Fruit fly (Drosophila melanogaster) whole organism, prepupa: Measurements from ENCODE around the gene Ndf.
A peak's percentile ranks its signal among the peaks of the same experiment; 100 is the strongest.

Experiments
- Blimp-1 ChIP-seq: fragments of 200-800 bp; sonication (Bioruptor generic); optimal IDR thresholded peaks from 3 replicates; lab custom pipeline; 2017; ENCODE audit warnings: missing biosample characterization, missing genetic modification characterization, mild to moderate bottlenecking, moderate library complexity, missing genetic modification reagents
- CG10631 ChIP-seq: fragments of 200-800 bp; sonication (Bioruptor generic); optimal IDR thresholded peaks from 2 replicates; lab custom pipeline; 2016; ENCODE audit warnings: missing biosample characterization, missing genetic modification characterization
- CG10669 ChIP-seq: fragments of 200-800 bp; sonication (Bioruptor generic); optimal IDR thresholded peaks from 3 replicates; lab custom pipeline; 2018; ENCODE audit warnings: missing biosample characterization, mild to moderate bottlenecking, missing genetic modification characterization, moderate library complexity
- CG11294 ChIP-seq: fragments of 200-800 bp; sonication (Bioruptor generic); IDR thresholded peaks from 2 replicates; pipeline ENCODE4 v1.3.6; 2022; ENCODE audit warnings: missing biosample characterization, missing genetic modification characterization
- CG11762 ChIP-seq: fragments of 200-800 bp; sonication (Bioruptor generic); optimal IDR thresholded peaks from 3 replicates; lab custom pipeline; 2016; ENCODE audit warnings: missing biosample characterization, missing genetic modification characterization; ENCODE audit not compliant: insufficient read depth
- CG15336 ChIP-seq: fragments of 200-800 bp; sonication (Bioruptor generic); IDR thresholded peaks from 2 replicates; pipeline ENCODE4 v1.3.6; 2022; ENCODE audit warnings: missing biosample characterization, missing genetic modification characterization
- CG34406 ChIP-seq: fragments of 200-800 bp; sonication (Bioruptor generic); optimal IDR thresholded peaks from 3 replicates; lab custom pipeline; 2016; ENCODE audit warnings: missing biosample characterization, missing genetic modification characterization
- CG4318 ChIP-seq: fragments of 200-800 bp; sonication (Bioruptor generic); optimal IDR thresholded peaks from 3 replicates; lab custom pipeline; 2017; ENCODE audit warnings: missing biosample characterization, mild to moderate bottlenecking, missing genetic modification characterization
- CG6163 ChIP-seq: fragments of 200-800 bp; sonication (Bioruptor generic); IDR thresholded peaks from 3 replicates; pipeline ENCODE4 v1.3.6; 2022; ENCODE audit warnings: missing biosample characterization, missing genetic modification characterization
- CG6276 ChIP-seq: fragments of 200-800 bp; sonication (Bioruptor generic); optimal IDR thresholded peaks from 2 replicates; lab custom pipeline; 2017; ENCODE audit warnings: missing biosample characterization, mild to moderate bottlenecking, missing genetic modification characterization
- CG6792 ChIP-seq: fragments of 200-800 bp; sonication (Bioruptor generic); optimal IDR thresholded peaks from 3 replicates; lab custom pipeline; 2016; ENCODE audit warnings: missing biosample characterization, missing genetic modification characterization
- CG6808 ChIP-seq: fragments of 200-800 bp; sonication (Bioruptor generic); optimal IDR thresholded peaks from 3 replicates; lab custom pipeline; 2017; ENCODE audit warnings: missing biosample characterization, missing genetic modification characterization, mild to moderate bottlenecking, moderate library complexity, missing genetic modification reagents
- CG7368 ChIP-seq: fragments of 200-800 bp; sonication (Bioruptor generic); optimal IDR thresholded peaks from 3 replicates; lab custom pipeline; 2016; ENCODE audit warnings: missing biosample characterization, missing genetic modification characterization
- CG8632 ChIP-seq: fragments of 200-800 bp; sonication (Bioruptor generic); optimal IDR thresholded peaks from 3 replicates; lab custom pipeline; 2016; ENCODE audit warnings: missing biosample characterization, missing genetic modification characterization
- Eip75B ChIP-seq: fragments of 200-800 bp; sonication (Bioruptor generic); optimal IDR thresholded peaks from 3 replicates; lab custom pipeline; 2016; ENCODE audit warnings: missing biosample characterization, missing genetic modification characterization
- Eip93F ChIP-seq: fragments of 200-800 bp; sonication (Bioruptor generic); optimal IDR thresholded peaks from 2 replicates; lab custom pipeline; 2016; ENCODE audit warnings: missing biosample characterization, mild to moderate bottlenecking, missing genetic modification characterization
- Ets21C ChIP-seq: fragments of 200-800 bp; sonication (Bioruptor generic); optimal IDR thresholded peaks from 3 replicates; lab custom pipeline; 2016; ENCODE audit warnings: missing biosample characterization, missing genetic modification characterization
- Ets96B ChIP-seq: fragments of 200-800 bp; optimal IDR thresholded peaks from 2 replicates; lab custom pipeline; 2019; ENCODE audit warnings: missing biosample characterization, mild to moderate bottlenecking, missing genetic modification characterization, moderate library complexity
- Hr38 ChIP-seq: sonication (Bioruptor generic); optimal IDR thresholded peaks from 2 replicates; lab custom pipeline; 2016; ENCODE audit warnings: missing biosample characterization, missing genetic modification characterization
- Hr39 ChIP-seq: fragments of 200-800 bp; sonication (Bioruptor generic); optimal IDR thresholded peaks from 2 replicates; lab custom pipeline; 2016; ENCODE audit warnings: missing biosample characterization, missing genetic modification characterization
- Lpt ChIP-seq: fragments of 200-800 bp; sonication (Bioruptor generic); optimal IDR thresholded peaks from 3 replicates; lab custom pipeline; 2016; ENCODE audit warnings: missing biosample characterization, missing genetic modification characterization
- OdsH ChIP-seq: fragments of 200-800 bp; sonication (Bioruptor generic); optimal IDR thresholded peaks from 3 replicates; lab custom pipeline; 2016; ENCODE audit warnings: missing biosample characterization, missing genetic modification characterization
- Sox102F ChIP-seq: fragments of 200-800 bp; sonication (Bioruptor generic); optimal IDR thresholded peaks from 2 replicates; lab custom pipeline; 2016; ENCODE audit warnings: missing biosample characterization, mild to moderate bottlenecking, missing genetic modification characterization
- achi ChIP-seq: fragments of 200-800 bp; sonication (Bioruptor generic); optimal IDR thresholded peaks from 3 replicates; lab custom pipeline; 2016; ENCODE audit warnings: missing biosample characterization, missing genetic modification characterization
- acj6 ChIP-seq: fragments of 200-800 bp; sonication (Bioruptor generic); optimal IDR thresholded peaks from 3 replicates; lab custom pipeline; 2016; ENCODE audit warnings: missing biosample characterization, missing genetic modification characterization
- cyc ChIP-seq: fragments of 200-800 bp; sonication (Bioruptor generic); optimal IDR thresholded peaks from 3 replicates; lab custom pipeline; 2016; ENCODE audit warnings: missing biosample characterization, missing genetic modification characterization
- dac ChIP-seq: fragments of 200-800 bp; sonication (Bioruptor generic); optimal IDR thresholded peaks from 2 replicates; lab custom pipeline; 2017; ENCODE audit warnings: missing biosample characterization, mild to moderate bottlenecking, missing genetic modification characterization
- dsx ChIP-seq: fragments of 200-800 bp; optimal IDR thresholded peaks from 3 replicates; lab custom pipeline; 2019; ENCODE audit warnings: missing biosample characterization, mild to moderate bottlenecking, missing genetic modification characterization, moderate library complexity; ENCODE audit not compliant: poor library complexity, severe bottlenecking
- eg ChIP-seq: fragments of 200-800 bp; sonication (Bioruptor generic); IDR thresholded peaks from 3 replicates; pipeline ENCODE4 v1.3.6; 2022; ENCODE audit warnings: missing biosample characterization, missing genetic modification characterization
- esn ChIP-seq: fragments of 200-800 bp; sonication (Bioruptor generic); optimal IDR thresholded peaks from 2 replicates; lab custom pipeline; 2016; ENCODE audit warnings: missing biosample characterization, mild to moderate bottlenecking, missing genetic modification characterization, moderate library complexity
- fd59A ChIP-seq: fragments of 200-800 bp; sonication (Bioruptor generic); optimal IDR thresholded peaks from 2 replicates; lab custom pipeline; 2017; ENCODE audit warnings: missing biosample characterization, mild to moderate bottlenecking, missing genetic modification characterization, missing genetic modification reagents
- fd85E ChIP-seq: fragments of 200-800 bp; sonication (Bioruptor generic); optimal IDR thresholded peaks from 3 replicates; lab custom pipeline; 2016; ENCODE audit warnings: missing biosample characterization, missing genetic modification characterization
- lz ChIP-seq: fragments of 200-800 bp; sonication (Bioruptor generic); optimal IDR thresholded peaks from 3 replicates; lab custom pipeline; 2016; ENCODE audit warnings: missing biosample characterization, missing genetic modification characterization
- net ChIP-seq: fragments of 200-800 bp; sonication (Bioruptor generic); optimal IDR thresholded peaks from 3 replicates; lab custom pipeline; 2016; ENCODE audit warnings: missing biosample characterization, missing genetic modification characterization
- pdm3 ChIP-seq: fragments of 200-800 bp; sonication (Bioruptor generic); optimal IDR thresholded peaks from 3 replicates; lab custom pipeline; 2016; ENCODE audit warnings: missing biosample characterization, missing genetic modification characterization
- salr ChIP-seq, 2 experiments: fragments of 200-800 bp; sonication (Bioruptor generic); optimal IDR thresholded peaks; 3 replicates each; lab custom pipeline; 2016 to 2018; ENCODE audit warnings: missing biosample characterization in 2 of 2, missing genetic modification characterization in 2 of 2, mild to moderate bottlenecking in 1 of 2
- spab ChIP-seq: fragments of 200-800 bp; sonication (Bioruptor generic); optimal IDR thresholded peaks from 2 replicates; lab custom pipeline; 2017; ENCODE audit warnings: missing biosample characterization, mild to moderate bottlenecking, missing genetic modification characterization, missing genetic modification reagents
- vri ChIP-seq: fragments of 200-800 bp; sonication (Bioruptor generic); optimal IDR thresholded peaks from 3 replicates; lab custom pipeline; 2016; ENCODE audit warnings: missing biosample characterization, mild to moderate bottlenecking, missing genetic modification characterization

The Ndf gene

DNA sequence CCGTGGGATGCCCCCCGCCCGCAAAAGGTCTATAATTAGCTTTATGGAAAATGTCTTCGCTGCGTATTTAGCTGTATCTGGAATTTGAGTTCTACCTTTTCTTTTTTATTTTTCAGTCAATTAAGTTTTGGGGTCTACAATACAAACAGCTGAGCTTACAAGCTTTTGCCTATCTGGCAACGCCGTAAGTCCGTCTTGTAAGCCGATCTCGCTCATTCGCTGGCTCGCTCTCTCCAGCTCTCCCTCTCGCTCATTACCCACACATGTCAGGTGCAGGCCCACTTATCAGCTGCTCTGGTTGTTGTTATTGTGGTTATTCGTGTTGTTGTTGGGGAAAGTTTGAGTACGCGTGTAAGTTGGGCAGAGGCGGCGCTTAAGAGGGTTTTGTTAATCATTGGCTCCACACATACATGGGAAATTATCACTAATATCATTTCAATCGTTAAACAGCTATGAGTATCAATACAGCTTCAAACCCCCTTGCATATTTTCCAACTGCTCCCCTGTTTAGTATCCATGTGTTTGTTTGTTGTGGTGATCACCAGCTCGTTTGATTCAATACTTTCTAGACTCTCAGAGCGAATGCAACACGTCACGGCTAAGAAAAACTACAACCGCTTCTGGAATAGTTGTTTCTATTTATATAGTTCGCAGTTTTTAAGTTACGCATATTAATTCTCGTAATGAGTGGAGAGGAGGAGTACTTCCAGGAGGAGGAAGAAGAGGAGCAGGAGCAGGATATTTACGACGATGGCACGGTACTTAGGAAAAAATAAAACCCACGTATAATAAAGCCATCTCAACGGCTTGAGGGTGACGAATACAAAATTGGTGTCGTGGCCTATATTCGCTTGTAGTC, 6.4 kb downstream of the Ndf start (continued):
- TF ChIP-seq lz (GFP tag; lab: Kevin White, UChicago) (peak; percentile 100), CG6792 (GFP tag; lab: Kevin White, UChicago) (peak; percentile 99), Ets96B (peak; percentile 99), CG4318 (GFP tag; lab: Kevin White, UChicago) (peak; percentile 98), CG7368 (GFP tag; lab: Kevin White, UChicago) (peak; percentile 100), salr (GFP tag; optimal IDR thresholded peaks at IDR 0.05; lab: Kevin White, UChicago) (peak; percentile 97 to 99), Blimp-1 (GFP tag; lab: Kevin White, UChicago) (peak; percentile 96), fd59A (peak; percentile 99), Eip75B (GFP tag; lab: Kevin White, UChicago) (peak; percentile 100), eg (peak; percentile 99), CG34406 (peak; percentile 99), OdsH (GFP tag; lab: Kevin White, UChicago) (peak; percentile 99), net (GFP tag; lab: Kevin White, UChicago) (peak; percentile 99), Sox102F (GFP tag; lab: Kevin White, UChicago) (peak; percentile 99), CG10631 (GFP tag; lab: Kevin White, UChicago) (peak; percentile 99), achi (peak; percentile 99), Ets21C (GFP tag; lab: Kevin White, UChicago) (peak; percentile 99), CG6163 (peak; percentile 100), CG6276 (GFP tag; lab: Kevin White, UChicago) (peak; percentile 97), Eip93F (GFP tag; lab: Kevin White, UChicago) (peak; percentile 97), cyc (GFP tag; lab: Kevin White, UChicago) (peak; percentile 100), esn (GFP tag; lab: Kevin White, UChicago) (peak; percentile 100), dac (GFP tag; lab: Kevin White, UChicago) (peak; percentile 98), CG11762 (peak; percentile 99), CG15336 (peak; percentile 98), CG6808 (GFP tag; lab: Kevin White, UChicago) (peak; percentile 98), pdm3 (GFP tag; lab: Kevin White, UChicago) (peak; percentile 99), vri (peak; percentile 99), fd85E (GFP tag; lab: Kevin White, UChicago) (peak; percentile 98), spab (GFP tag; lab: Kevin White, UChicago) (peak; percentile 99), CG11294 (peak; percentile 99), Hr38 (GFP tag; lab: Kevin White, UChicago) (peak; percentile 90)

dm6 chr2L:10017363-10017762, 13.7 kb downstream of the Ndf start, which contains the start of gene CG13131:
Gene CG13131 (minus strand): TSS chr2L:10017463.
- TF ChIP-seq acj6 (GFP tag; lab: Kevin White, UChicago) (no peak), CG7368 (GFP tag; lab: Kevin White, UChicago) (no peak), Eip75B (GFP tag; lab: Kevin White, UChicago) (no peak), lz (GFP tag; lab: Kevin White, UChicago) (no peak), CG4318 (GFP tag; lab: Kevin White, UChicago) (no peak), Lpt (GFP tag; lab: Kevin White, UChicago) (no peak), Blimp-1 (GFP tag; lab: Kevin White, UChicago) (no peak), CG10669 (GFP tag; lab: Kevin White, UChicago) (no peak), eg (no peak), Sox102F (GFP tag; lab: Kevin White, UChicago) (no peak), dsx (no peak), Hr39 (no peak), CG8632 (GFP tag; lab: Kevin White, UChicago) (no peak), CG6276 (GFP tag; lab: Kevin White, UChicago) (no peak), OdsH (GFP tag; lab: Kevin White, UChicago) (no peak)
